Worm (Caenorhabditis elegans): ENCODE results near the gene snx-1.

DNA sequence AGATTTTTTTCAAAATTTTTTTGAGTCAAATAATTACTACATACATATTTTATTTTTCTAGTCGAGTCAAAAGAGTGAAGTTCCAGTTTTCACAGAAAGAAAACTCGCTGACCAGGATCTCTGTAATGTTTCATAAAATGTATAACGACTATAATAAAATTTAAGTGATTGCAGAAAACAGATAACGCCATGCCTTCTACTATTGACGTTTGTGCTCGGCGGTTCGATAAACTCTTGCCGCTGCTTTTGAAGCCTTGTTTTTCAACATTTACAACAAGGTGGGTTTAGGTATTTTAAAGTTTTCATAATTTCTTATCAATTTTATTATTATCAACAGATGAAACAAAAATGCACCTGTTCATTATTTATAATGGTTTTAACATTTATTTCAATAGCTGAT, 3.4 kb upstream of the snx-1 start, which contains the start of gene lmp-2:
- TF ChIP-seq nhr-12 (tag; optimal IDR thresholded peaks at IDR 0.05) (no peak), skn-1 (tag; optimal IDR thresholded peaks at IDR 0.05) (no peak), nhr-28 (tag; optimal IDR thresholded peaks at IDR 0.05) (no peak)

Measured in whole organism, L3 larva.